Worm (Caenorhabditis elegans): ENCODE results near the gene K08E4.7.

DNA sequence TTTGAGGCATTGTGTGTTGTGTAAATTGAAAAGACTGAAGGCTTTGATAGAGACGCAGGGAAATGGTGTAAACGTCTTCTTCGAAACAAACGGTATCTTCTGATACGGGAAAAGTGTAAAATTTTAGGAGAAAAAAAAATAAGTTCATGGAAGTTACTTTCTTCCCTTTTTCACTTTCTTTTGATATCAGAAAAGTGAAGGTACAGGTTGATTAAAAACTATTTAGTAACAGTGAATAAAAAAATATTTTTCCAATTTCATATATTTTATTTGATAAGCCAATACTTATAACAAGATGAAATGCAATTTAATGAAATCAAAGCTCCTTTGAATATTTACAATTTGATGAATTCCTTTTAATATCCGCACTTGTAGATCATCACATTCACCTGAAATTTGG lies 34.7 kb downstream of the K08E4.7 start, which contains the start of gene col-129:
- TF ChIP-seq ama-1 (optimal IDR thresholded peaks at IDR 0.05): no peak
- no peak for TF ChIP-seq aly-1 (tag; optimal IDR thresholded peaks at IDR 0.05)
- no peak for TF ChIP-seq ets-7 (tag; optimal IDR thresholded peaks at IDR 0.05)
- no peak for TF ChIP-seq F13C5.2 (tag; optimal IDR thresholded peaks at IDR 0.05)
